Fruit fly (Drosophila melanogaster): ENCODE data around the gene Ten-m.

DNA sequence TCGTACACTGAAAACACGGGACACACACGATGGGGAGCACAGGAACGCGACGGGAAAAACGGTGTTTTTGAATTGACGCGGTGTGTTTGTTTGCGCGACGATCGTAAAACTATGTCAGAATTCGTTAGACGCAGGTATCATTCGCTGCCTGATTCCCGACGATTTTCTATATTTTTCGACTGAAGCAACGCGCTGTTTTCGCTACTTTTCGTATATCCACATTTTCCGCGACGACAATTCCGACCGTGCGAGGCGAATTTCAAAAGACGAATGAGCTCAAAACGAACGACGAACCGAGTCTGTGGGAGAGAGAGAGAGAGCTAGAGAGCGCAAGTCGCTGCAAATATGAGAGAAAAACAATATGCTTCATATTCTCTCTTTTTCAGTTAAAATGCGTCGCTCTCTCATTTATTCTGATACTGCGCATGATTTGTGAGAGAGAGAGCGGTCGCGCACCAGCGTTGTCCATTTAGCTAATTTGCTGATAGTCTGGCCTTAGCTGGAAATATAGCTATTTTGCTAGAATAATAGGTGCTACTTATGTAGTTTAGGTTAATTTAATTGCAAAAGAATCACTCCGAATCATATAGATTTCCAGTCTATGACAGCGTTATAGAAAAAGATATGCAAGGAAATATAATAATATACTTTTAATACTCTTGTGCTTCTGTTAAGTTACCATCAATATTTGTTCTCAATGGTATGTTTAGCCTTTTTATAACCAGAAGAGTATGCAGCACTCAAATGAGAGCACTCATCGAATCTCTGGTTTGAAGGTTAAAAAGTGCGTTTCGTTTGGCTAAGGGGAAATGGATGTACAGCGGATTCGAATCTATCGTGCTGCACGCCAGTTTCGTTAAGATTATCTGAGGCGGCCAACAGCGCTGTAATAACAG, at the start of gene Ten-m:
- TF ChIP-seq h (optimal IDR thresholded peaks at IDR 0.05) (no peak), Myc (optimal IDR thresholded peaks at IDR 0.05) (no peak), ttk (optimal IDR thresholded peaks at IDR 0.05) (no peak), Sin3A (optimal IDR thresholded peaks at IDR 0.05) (no peak), insv (optimal IDR thresholded peaks at IDR 0.05) (peak; percentile 75)

Measured in Kc167 (cell line).